Fruit fly (Drosophila melanogaster): ENCODE results near the gene CheB93a.

Gene CheB93a

DNA sequence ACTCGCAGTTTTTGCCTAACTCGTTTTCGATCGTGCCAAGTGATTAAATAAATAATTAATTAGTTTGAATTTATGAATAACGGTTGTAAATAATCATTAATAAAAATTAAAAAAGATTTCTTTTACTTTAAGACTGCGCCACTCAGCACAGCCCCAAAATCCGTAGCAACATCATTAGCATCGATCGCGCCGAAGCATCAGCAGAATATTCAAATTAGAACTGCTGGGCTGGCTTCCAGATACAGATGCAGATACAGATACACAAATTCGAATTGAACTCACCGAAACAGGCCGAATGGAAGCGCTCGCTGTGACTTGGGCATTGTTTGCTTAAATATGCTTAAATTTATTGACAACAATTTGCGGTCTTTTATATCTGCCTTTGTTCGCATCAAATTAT, 33.5 kb downstream of the CheB93a start:
- no peak for TF ChIP-seq Hr96 (GFP tag; optimal IDR thresholded peaks at IDR 0.05)
- TF ChIP-seq ovo (GFP tag; optimal IDR thresholded peaks at IDR 0.05) = no peak
- TF ChIP-seq CG14711 (tag; optimal IDR thresholded peaks at IDR 0.05) = no peak
- TF ChIP-seq CG5204 (GFP tag; optimal IDR thresholded peaks at IDR 0.05) = no peak
- no peak for TF ChIP-seq CG1620 (GFP tag; optimal IDR thresholded peaks at IDR 0.05)
- TF ChIP-seq CG7045 (GFP tag; optimal IDR thresholded peaks at IDR 0.05) = no peak
- TF ChIP-seq CG12768 (GFP tag; optimal IDR thresholded peaks at IDR 0.05) = no peak
- no peak for TF ChIP-seq Clk (GFP tag; optimal IDR thresholded peaks at IDR 0.05)
- no peak for TF ChIP-seq bab1 (GFP tag; optimal IDR thresholded peaks at IDR 0.05)
- TF ChIP-seq cnc (optimal IDR thresholded peaks at IDR 0.05) = no peak
- TF ChIP-seq CG11617 (GFP tag; optimal IDR thresholded peaks at IDR 0.05) = no peak
- TF ChIP-seq cic (GFP tag; optimal IDR thresholded peaks at IDR 0.05) = no peak
- TF ChIP-seq CG7101 (tag; optimal IDR thresholded peaks at IDR 0.05) = no peak
- TF ChIP-seq Crg-1 (GFP tag; optimal IDR thresholded peaks at IDR 0.05) = no peak
- no peak for TF ChIP-seq pad (GFP tag; optimal IDR thresholded peaks at IDR 0.05)
- no peak for TF ChIP-seq CG33017 (tag; optimal IDR thresholded peaks at IDR 0.05)
- no peak for TF ChIP-seq tj (GFP tag; optimal IDR thresholded peaks at IDR 0.05)
- TF ChIP-seq kay (GFP tag; ENCODE audit: borderline replicate concordance) = no peak
- no peak for TF ChIP-seq toe (GFP tag; optimal IDR thresholded peaks at IDR 0.05)
- TF ChIP-seq Mnt (GFP tag; optimal IDR thresholded peaks at IDR 0.05) = no peak

DNA sequence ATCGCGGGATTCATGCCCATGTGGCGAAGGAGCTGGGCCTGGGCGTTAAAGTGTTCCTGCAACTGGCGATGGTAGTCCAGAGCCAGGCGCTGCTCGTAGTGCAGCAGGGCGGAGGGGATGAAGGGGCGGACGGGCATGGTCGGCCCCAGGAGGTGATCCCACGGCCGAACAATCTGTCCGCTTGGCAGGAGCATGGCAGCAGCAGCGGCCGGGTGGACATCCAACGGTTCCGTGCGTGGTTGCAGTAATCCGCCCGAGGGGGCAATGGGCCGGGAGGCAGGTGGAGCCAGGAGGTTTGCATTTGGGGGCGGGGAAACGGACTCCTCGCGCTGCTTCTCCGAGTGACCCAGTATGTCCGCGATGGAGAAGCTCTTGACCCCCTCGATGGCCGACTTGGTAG, 38.1 kb downstream of the CheB93a start:
- no peak for TF ChIP-seq cic (GFP tag; optimal IDR thresholded peaks at IDR 0.05)
- TF ChIP-seq CG33017 (tag; optimal IDR thresholded peaks at IDR 0.05) = no peak
- TF ChIP-seq Clk (GFP tag; optimal IDR thresholded peaks at IDR 0.05) = no peak
- TF ChIP-seq CG1620 (GFP tag; optimal IDR thresholded peaks at IDR 0.05) = no peak
- no peak for TF ChIP-seq tj (GFP tag; optimal IDR thresholded peaks at IDR 0.05)
- TF ChIP-seq kay (GFP tag; ENCODE audit: borderline replicate concordance) = no peak

DNA sequence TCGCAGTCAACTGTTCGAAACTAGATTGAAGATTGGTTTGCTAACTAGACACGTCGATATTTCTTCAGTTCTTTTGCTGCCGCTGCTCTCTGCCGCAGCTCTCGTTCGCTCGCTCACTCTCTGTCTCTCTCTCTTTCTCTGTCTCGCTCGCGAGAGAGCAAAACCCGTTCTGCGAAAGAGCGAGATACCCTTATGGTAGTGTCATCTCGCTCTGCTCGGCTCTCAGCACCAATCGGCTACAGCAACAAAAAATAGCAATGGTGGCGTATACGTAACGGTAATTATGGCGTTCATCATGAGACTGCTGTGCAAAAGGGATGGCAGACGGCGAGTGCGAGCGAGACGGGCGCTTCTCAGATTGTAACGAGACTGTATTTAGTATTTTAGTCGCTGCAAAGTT, 39.1 kb downstream of the CheB93a start, which contains the start of gene lbe:
Gene lbe (minus strand): TSS at position 204 of the 400 bp plus-strand sequence.
- TF ChIP-seq CG14711 (tag; optimal IDR thresholded peaks at IDR 0.05) = no peak
- TF ChIP-seq ovo (GFP tag; optimal IDR thresholded peaks at IDR 0.05) = peak; percentile 86
- TF ChIP-seq pad (GFP tag; optimal IDR thresholded peaks at IDR 0.05) = peak; percentile 24

DNA sequence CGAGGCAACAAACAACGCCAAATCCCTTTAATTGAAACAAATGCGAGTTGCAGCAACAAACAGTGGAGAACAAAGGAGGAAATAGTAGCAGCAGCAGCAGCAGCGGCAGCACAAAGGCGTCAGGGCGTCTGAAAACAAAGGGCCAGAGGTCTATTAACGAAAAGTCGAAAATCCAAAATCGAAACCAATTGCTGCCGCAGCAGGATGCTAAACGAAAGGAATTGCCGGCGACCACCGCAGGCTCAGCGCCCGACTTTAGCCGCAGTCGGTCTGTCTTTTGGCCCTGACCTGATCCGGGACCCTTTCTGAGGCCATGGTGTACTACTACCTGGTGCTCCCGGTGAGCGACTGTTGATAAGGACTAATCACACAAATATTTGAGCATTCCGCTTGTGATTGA, 40.4 kb downstream of the CheB93a start:
- TF ChIP-seq Clk (GFP tag; optimal IDR thresholded peaks at IDR 0.05) = no peak
- no peak for TF ChIP-seq Hr96 (GFP tag; optimal IDR thresholded peaks at IDR 0.05)
- no peak for TF ChIP-seq toe (GFP tag; optimal IDR thresholded peaks at IDR 0.05)
- TF ChIP-seq CG14711 (tag; optimal IDR thresholded peaks at IDR 0.05) = no peak
- no peak for TF ChIP-seq Mnt (GFP tag; optimal IDR thresholded peaks at IDR 0.05)
- TF ChIP-seq CG11617 (GFP tag; optimal IDR thresholded peaks at IDR 0.05) = no peak
- no peak for TF ChIP-seq kay (GFP tag; ENCODE audit: borderline replicate concordance)
- no peak for TF ChIP-seq CG7101 (tag; optimal IDR thresholded peaks at IDR 0.05)
- TF ChIP-seq Crg-1 (GFP tag; optimal IDR thresholded peaks at IDR 0.05) = no peak
- no peak for TF ChIP-seq cic (GFP tag; optimal IDR thresholded peaks at IDR 0.05)
- TF ChIP-seq CG33017 (tag; optimal IDR thresholded peaks at IDR 0.05) = no peak
- TF ChIP-seq CG5204 (GFP tag; optimal IDR thresholded peaks at IDR 0.05) = no peak
- TF ChIP-seq cnc (optimal IDR thresholded peaks at IDR 0.05) = no peak

DNA sequence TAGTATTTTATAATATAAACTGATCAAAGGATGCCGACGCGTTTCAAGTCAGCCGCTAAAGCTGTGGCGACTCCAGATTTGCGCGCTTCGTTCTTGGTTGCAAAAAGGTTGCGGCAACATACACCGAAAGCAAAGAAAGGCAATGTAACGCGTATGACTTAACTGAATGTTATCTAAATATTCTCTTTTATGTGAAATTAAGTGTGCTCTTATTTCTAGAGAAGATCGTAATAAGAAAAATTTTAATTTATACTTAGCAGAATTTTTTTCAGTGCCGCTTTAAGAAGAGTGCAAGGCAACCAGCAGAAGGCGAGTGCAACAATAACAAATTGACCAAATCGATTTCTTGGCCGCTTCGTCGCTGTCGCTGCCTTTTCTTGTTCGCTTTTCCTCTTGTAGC, 44.9 kb downstream of the CheB93a start:
- TF ChIP-seq Hr96 (GFP tag; optimal IDR thresholded peaks at IDR 0.05) (no peak), bab1 (GFP tag; optimal IDR thresholded peaks at IDR 0.05) (no peak), pad (GFP tag; optimal IDR thresholded peaks at IDR 0.05) (no peak), CG33017 (tag; optimal IDR thresholded peaks at IDR 0.05) (no peak)

DNA sequence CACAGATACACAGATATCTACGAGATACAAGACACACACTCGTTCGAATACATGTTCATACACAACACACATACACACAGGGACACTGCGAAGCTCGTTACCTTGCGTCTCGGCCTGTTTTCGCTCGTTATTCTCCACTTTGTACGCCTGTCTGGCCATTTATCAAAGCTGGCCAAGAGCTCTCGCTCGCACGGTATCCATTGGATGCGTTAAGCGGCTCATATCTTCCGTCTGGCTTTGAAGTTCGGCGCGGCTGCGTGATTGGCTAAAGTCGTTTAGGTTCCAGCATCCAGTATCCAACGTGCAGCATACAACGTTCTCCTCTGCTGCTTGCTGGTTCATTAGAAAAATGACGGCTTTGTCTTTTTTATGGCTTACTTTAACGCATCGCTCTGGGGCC, 49.5 kb downstream of the CheB93a start:
- TF ChIP-seq tj (GFP tag; optimal IDR thresholded peaks at IDR 0.05) = no peak
- no peak for TF ChIP-seq CG7101 (tag; optimal IDR thresholded peaks at IDR 0.05)
- no peak for TF ChIP-seq Hr96 (GFP tag; optimal IDR thresholded peaks at IDR 0.05)
- no peak for TF ChIP-seq CG33017 (tag; optimal IDR thresholded peaks at IDR 0.05)
- no peak for TF ChIP-seq CG5204 (GFP tag; optimal IDR thresholded peaks at IDR 0.05)
- no peak for TF ChIP-seq ovo (GFP tag; optimal IDR thresholded peaks at IDR 0.05)
- no peak for TF ChIP-seq CG11617 (GFP tag; optimal IDR thresholded peaks at IDR 0.05)
- TF ChIP-seq CG14711 (tag; optimal IDR thresholded peaks at IDR 0.05) = no peak
- TF ChIP-seq pad (GFP tag; optimal IDR thresholded peaks at IDR 0.05) = no peak
- TF ChIP-seq kay (GFP tag; ENCODE audit: borderline replicate concordance) = no peak
- TF ChIP-seq CG1620 (GFP tag; optimal IDR thresholded peaks at IDR 0.05) = no peak
- no peak for TF ChIP-seq bab1 (GFP tag; optimal IDR thresholded peaks at IDR 0.05)
- no peak for TF ChIP-seq cnc (optimal IDR thresholded peaks at IDR 0.05)
- no peak for TF ChIP-seq CG12768 (GFP tag; optimal IDR thresholded peaks at IDR 0.05)
- TF ChIP-seq Crg-1 (GFP tag; optimal IDR thresholded peaks at IDR 0.05) = no peak
- no peak for TF ChIP-seq CG7045 (GFP tag; optimal IDR thresholded peaks at IDR 0.05)
